Fruit fly (Drosophila melanogaster) whole organism, pupa: ENCODE measurements around the gene cno.

Source experiments
- CG12605 ChIP-seq: fragments of 200-800 bp; sonication (Bioruptor generic); IDR thresholded peaks from 2 replicates; pipeline ENCODE4 v1.3.6; 2022; ENCODE audit warnings: missing biosample characterization, missing genetic modification characterization
- CG17806 ChIP-seq: fragments of 200-800 bp; sonication (Bioruptor generic); optimal IDR thresholded peaks from 2 replicates; lab custom pipeline; 2018; ENCODE audit warnings: missing biosample characterization, mild to moderate bottlenecking, missing genetic modification characterization, moderate library complexity
- CG32121 ChIP-seq: fragments of 200-800 bp; sonication (Bioruptor generic); IDR thresholded peaks from 2 replicates; pipeline ENCODE4 v1.3.6; 2022; ENCODE audit warnings: missing biosample characterization, missing genetic modification characterization
- CG34367 ChIP-seq: fragments of 200-800 bp; sonication (Bioruptor generic); optimal IDR thresholded peaks from 2 replicates; lab custom pipeline; 2018; ENCODE audit warnings: missing biosample characterization, mild to moderate bottlenecking, missing genetic modification characterization
- CG4496 ChIP-seq: fragments of 200-800 bp; sonication (Bioruptor generic); IDR thresholded peaks from 3 replicates; pipeline ENCODE4 v1.3.6; 2022; ENCODE audit warnings: missing biosample characterization, missing genetic modification characterization
- CG8159 ChIP-seq: fragments of 200-800 bp; sonication (Bioruptor generic); optimal IDR thresholded peaks from 3 replicates; lab custom pipeline; 2018; ENCODE audit warnings: missing biosample characterization, mild to moderate bottlenecking, missing genetic modification characterization, moderate library complexity
- CG9948 ChIP-seq: fragments of 200-800 bp; sonication (Bioruptor generic); optimal IDR thresholded peaks from 2 replicates; lab custom pipeline; 2018; ENCODE audit warnings: missing biosample characterization, mild to moderate bottlenecking, missing genetic modification characterization, moderate library complexity
- D1 ChIP-seq: fragments of 200-800 bp; sonication (Bioruptor generic); optimal IDR thresholded peaks from 2 replicates; lab custom pipeline; 2018; ENCODE audit warnings: missing biosample characterization, mild to moderate bottlenecking, missing genetic modification characterization, moderate library complexity
- EcR ChIP-seq: fragments of 200-800 bp; sonication (Bioruptor generic); optimal IDR thresholded peaks from 3 replicates; lab custom pipeline; 2019; ENCODE audit warnings: missing biosample characterization, missing genetic modification characterization, mild to moderate bottlenecking, moderate library complexity, missing genetic modification reagents
- Ets98B ChIP-seq: fragments of 200-800 bp; sonication (Bioruptor generic); IDR thresholded peaks from 2 replicates; pipeline ENCODE4 v1.3.6; 2022; ENCODE audit warnings: missing biosample characterization, missing genetic modification characterization
- Pif1A ChIP-seq: fragments of 200-800 bp; sonication (Bioruptor generic); optimal IDR thresholded peaks from 3 replicates; lab custom pipeline; 2016; ENCODE audit warnings: missing biosample characterization, missing genetic modification characterization
- fd96Ca ChIP-seq: fragments of 200-800 bp; sonication (Bioruptor generic); IDR thresholded peaks from 3 replicates; pipeline ENCODE4 v1.3.6; 2022; ENCODE audit warnings: missing biosample characterization, missing genetic modification characterization
- gl ChIP-seq: fragments of 200-800 bp; sonication (Bioruptor generic); optimal IDR thresholded peaks from 2 replicates; lab custom pipeline; 2018; ENCODE audit warnings: missing biosample characterization, mild to moderate bottlenecking, missing genetic modification characterization
- rn ChIP-seq: fragments of 200-800 bp; sonication (Bioruptor generic); IDR thresholded peaks from 2 replicates; pipeline ENCODE4 v1.3.6; 2022; ENCODE audit warnings: missing biosample characterization, missing genetic modification characterization

DNA sequence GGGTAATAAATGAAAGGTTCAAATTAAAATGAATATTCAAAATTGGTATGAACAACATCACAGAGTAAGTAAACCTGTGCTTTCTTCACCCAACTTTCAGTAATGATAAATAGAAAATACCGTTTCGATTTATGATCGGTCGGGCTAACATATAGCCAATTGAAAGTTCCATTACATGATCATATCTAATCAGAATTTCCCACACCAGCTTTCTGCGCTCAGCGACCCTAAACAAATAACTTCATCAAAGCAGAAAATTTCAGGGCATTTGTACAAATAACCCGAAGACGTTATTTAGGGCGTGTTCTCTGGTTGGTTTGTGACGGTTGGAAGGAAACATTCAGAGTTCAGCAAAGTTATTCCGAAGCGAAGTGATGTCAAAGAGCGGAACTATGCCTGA, 13.5 kb downstream of the cno start:
- TF ChIP-seq CG4496 (no peak), CG12605 (GFP tag; lab: Robert Waterston, UW) (no peak), gl (tag; lab: Kevin White, UChicago) (no peak), EcR (GFP tag; lab: Kevin White, UChicago) (no peak), CG17806 (tag; lab: Kevin White, UChicago) (no peak), Ets98B (no peak), CG32121 (no peak), Pif1A (no peak), D1 (no peak), CG34367 (tag; lab: Kevin White, UChicago) (no peak), CG9948 (tag; lab: Kevin White, UChicago) (no peak), rn (GFP tag; lab: Robert Waterston, UW) (no peak), fd96Ca (no peak), CG8159 (tag; lab: Kevin White, UChicago) (no peak)
